Comparison of ENCODE assay signal across 1 fruit fly cellular context in the genomic region with DNA sequence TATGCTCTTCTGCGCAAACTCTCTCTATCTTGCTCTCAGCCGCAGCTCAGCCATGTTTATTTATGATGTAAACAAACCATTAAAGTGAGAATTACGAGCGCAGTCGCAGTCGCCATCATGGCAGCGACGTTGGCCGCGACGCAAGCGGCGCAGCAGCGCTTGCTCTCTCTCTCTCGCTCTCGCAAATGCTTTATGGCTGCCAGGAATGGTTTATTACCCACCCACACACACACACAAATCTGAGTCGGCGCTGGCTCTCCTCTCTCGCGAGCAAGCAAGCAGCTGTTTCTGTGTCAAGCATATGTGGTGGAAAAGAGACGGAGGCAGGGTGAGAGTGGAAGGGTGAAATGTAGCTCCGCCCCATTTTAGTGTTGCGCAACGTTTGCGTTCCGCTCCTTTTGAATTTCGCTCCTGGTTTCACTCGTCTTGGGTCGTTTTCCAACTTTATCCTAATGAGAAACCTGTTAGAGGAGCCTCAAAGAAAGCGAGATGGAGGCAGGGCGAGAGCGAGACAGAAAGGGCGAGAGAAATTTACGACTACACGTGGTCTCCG.
TF ChIP-seq lines count a peak whose summit lies in the region.

No protein-coding gene starts in this region.

TF ChIP-seq in whole organism, embryonic, 481 proteins besides CTCF, POLR2A, EP300 and RAD21 (continued from another document):
- TF ChIP-seq CG3065 (GFP tag; optimal IDR thresholded peaks at IDR 0.05; lab: Kevin White, UChicago) (no peak), CG4282 (GFP tag; optimal IDR thresholded peaks at IDR 0.05; lab: Kevin White, UChicago) (no peak), Hr3 (GFP tag; optimal IDR thresholded peaks at IDR 0.05; lab: Kevin White, UChicago) (no peak), usp (GFP tag; optimal IDR thresholded peaks at IDR 0.05; lab: Kevin White, UChicago) (no peak), lola (GFP tag; optimal IDR thresholded peaks at IDR 0.05; lab: Kevin White, UChicago) (no peak), CG11504 (tag; optimal IDR thresholded peaks at IDR 0.05; lab: Kevin White, UChicago) (peak; percentile 23), nerfin-2 (GFP tag; IDR thresholded peaks at IDR 0.05; lab: Robert Waterston, UW; ENCODE audit: partially characterized antibody) (no peak), Max (GFP tag; optimal IDR thresholded peaks at IDR 0.05; lab: Kevin White, UChicago) (no peak), CG14014 (GFP tag; IDR thresholded peaks at IDR 0.05; lab: Robert Waterston, UW) (no peak), emc (GFP tag; optimal IDR thresholded peaks at IDR 0.05; lab: Kevin White, UChicago) (no peak), CG6854 (GFP tag; optimal IDR thresholded peaks at IDR 0.05; lab: Kevin White, UChicago) (no peak), ATbp (GFP tag; optimal IDR thresholded peaks at IDR 0.05; lab: Kevin White, UChicago) (peak; percentile 26), CG12391 (tag; optimal IDR thresholded peaks at IDR 0.05; lab: Kevin White, UChicago) (no peak), sima (GFP tag; optimal IDR thresholded peaks at IDR 0.05; lab: Kevin White, UChicago) (no peak), Bteb2 (GFP tag; optimal IDR thresholded peaks at IDR 0.05; lab: Kevin White, UChicago) (no peak), Atf3 (GFP tag; optimal IDR thresholded peaks at IDR 0.05; lab: Kevin White, UChicago) (no peak), maf-S (GFP tag; optimal IDR thresholded peaks at IDR 0.05; lab: Kevin White, UChicago) (no peak), Tbp (GFP tag; optimal IDR thresholded peaks at IDR 0.05; lab: Kevin White, UChicago) (no peak), CG15073 (GFP tag; optimal IDR thresholded peaks at IDR 0.05; lab: Kevin White, UChicago) (no peak), zen (tag; optimal IDR thresholded peaks at IDR 0.05; lab: Kevin White, UChicago) (peak; percentile 82), CG7556 (GFP tag; optimal IDR thresholded peaks at IDR 0.05; lab: Kevin White, UChicago) (no peak), CG4424 (GFP tag; optimal IDR thresholded peaks at IDR 0.05; lab: Kevin White, UChicago) (no peak)
